Fruit fly (Drosophila melanogaster): ENCODE data around the gene Lcp65Ag3.
"Not testable (repeated sequence)": the region's sequence is repeated elsewhere in the genome, so short reads cannot be mapped to it uniquely, and the experiment has no call there.

Gene Lcp65Ag3

dm6 chr3L:6130944-6131343 lies at the start of gene Lcp65Ag3:
Gene Lcp65Ag3 (minus strand): TSS chr3L:6130989.
- no peak for TF ChIP-seq Dll (optimal IDR thresholded peaks at IDR 0.05)
- TF ChIP-seq EcR (GFP tag; optimal IDR thresholded peaks at IDR 0.05): no peak
- TF ChIP-seq CG8478 (optimal IDR thresholded peaks at IDR 0.05): no peak
- TF ChIP-seq usp (GFP tag; optimal IDR thresholded peaks at IDR 0.05): no peak
- TF ChIP-seq pan (optimal IDR thresholded peaks at IDR 0.05): no peak
- TF ChIP-seq psq (optimal IDR thresholded peaks at IDR 0.05): no peak

dm6 chr3L:6173826-6174255 lies 43.1 kb upstream of the Lcp65Ag3 start, which contains the start of the genes fmt and CG7376:
Gene fmt (minus strand): TSS chr3L:6173880.
Gene CG7376 (plus strand): TSS chr3L:6174248.
- TF ChIP-seq EcR (GFP tag; optimal IDR thresholded peaks at IDR 0.05) (no peak), pan (optimal IDR thresholded peaks at IDR 0.05) (no peak), CG8478 (optimal IDR thresholded peaks at IDR 0.05) (no peak), usp (GFP tag; optimal IDR thresholded peaks at IDR 0.05) (no peak), psq (optimal IDR thresholded peaks at IDR 0.05) (no peak), Dll (optimal IDR thresholded peaks at IDR 0.05) (no peak)

- no peak for TF ChIP-seq pan (optimal IDR thresholded peaks at IDR 0.05)
- no peak for TF ChIP-seq CG8478 (optimal IDR thresholded peaks at IDR 0.05)
- no peak for TF ChIP-seq Dll (optimal IDR thresholded peaks at IDR 0.05)
Measured at dm6 chr3L:6162483-6163128, 31.8 kb upstream of the Lcp65Ag3 start, which contains the start of gene Prdm13. Gene Prdm13 (plus strand): TSS chr3L:6163127.

dm6 chr3L:6161997-6162396 lies 31.2 kb upstream of the Lcp65Ag3 start:
- TF ChIP-seq psq (optimal IDR thresholded peaks at IDR 0.05) (no peak), EcR (GFP tag; optimal IDR thresholded peaks at IDR 0.05) (no peak), Dll (optimal IDR thresholded peaks at IDR 0.05) (no peak), CG8478 (optimal IDR thresholded peaks at IDR 0.05) (no peak), usp (GFP tag; optimal IDR thresholded peaks at IDR 0.05) (no peak), pan (optimal IDR thresholded peaks at IDR 0.05) (no peak)

- TF ChIP-seq EcR (GFP tag; optimal IDR thresholded peaks at IDR 0.05) (no peak), CG8478 (optimal IDR thresholded peaks at IDR 0.05) (no peak), psq (optimal IDR thresholded peaks at IDR 0.05) (no peak), Dll (optimal IDR thresholded peaks at IDR 0.05) (no peak), pan (optimal IDR thresholded peaks at IDR 0.05) (no peak), usp (GFP tag; optimal IDR thresholded peaks at IDR 0.05) (no peak)
Measured at dm6 chr3L:6160514-6160913, 29.7 kb upstream of the Lcp65Ag3 start, which contains the start of gene Cpr65Az. Gene Cpr65Az (plus strand): TSS chr3L:6160814.

- no peak for TF ChIP-seq Dll (optimal IDR thresholded peaks at IDR 0.05)
- no peak for TF ChIP-seq usp (GFP tag; optimal IDR thresholded peaks at IDR 0.05)
- no peak for TF ChIP-seq psq (optimal IDR thresholded peaks at IDR 0.05)
Measured at dm6 chr3L:6159863-6160262, 29.1 kb upstream of the Lcp65Ag3 start.

dm6 chr3L:6158530-6158929 lies 27.7 kb upstream of the Lcp65Ag3 start, which contains the start of gene Cpr65Ay:
Gene Cpr65Ay (minus strand): TSS chr3L:6158630.
- TF ChIP-seq Dll (optimal IDR thresholded peaks at IDR 0.05): no peak
- no peak for TF ChIP-seq psq (optimal IDR thresholded peaks at IDR 0.05)
- TF ChIP-seq usp (GFP tag; optimal IDR thresholded peaks at IDR 0.05): no peak
- no peak for TF ChIP-seq EcR (GFP tag; optimal IDR thresholded peaks at IDR 0.05)

- TF ChIP-seq EcR (GFP tag; optimal IDR thresholded peaks at IDR 0.05): no peak
- TF ChIP-seq usp (GFP tag; optimal IDR thresholded peaks at IDR 0.05): no peak
- no peak for TF ChIP-seq CG8478 (optimal IDR thresholded peaks at IDR 0.05)
Measured at dm6 chr3L:6157327-6158032, 26.7 kb upstream of the Lcp65Ag3 start, which contains the start of gene CG13297. Gene CG13297 (minus strand): TSS chr3L:6157377.

dm6 chr3L:6154951-6155394 lies 24.2 kb upstream of the Lcp65Ag3 start:
- TF ChIP-seq EcR (GFP tag; optimal IDR thresholded peaks at IDR 0.05): no peak
- no peak for TF ChIP-seq psq (optimal IDR thresholded peaks at IDR 0.05)
- no peak for TF ChIP-seq usp (GFP tag; optimal IDR thresholded peaks at IDR 0.05)
- no peak for TF ChIP-seq CG8478 (optimal IDR thresholded peaks at IDR 0.05)
- TF ChIP-seq pan (optimal IDR thresholded peaks at IDR 0.05): no peak
- no peak for TF ChIP-seq Dll (optimal IDR thresholded peaks at IDR 0.05)

dm6 chr3L:6152531-6152930 lies 21.7 kb upstream of the Lcp65Ag3 start, which contains the start of gene Acp65Aa:
Gene Acp65Aa (minus strand): TSS chr3L:6152745.
- TF ChIP-seq CG8478 (optimal IDR thresholded peaks at IDR 0.05): no peak
- TF ChIP-seq EcR (GFP tag; optimal IDR thresholded peaks at IDR 0.05): no peak
- TF ChIP-seq usp (GFP tag; optimal IDR thresholded peaks at IDR 0.05): no peak
- no peak for TF ChIP-seq Dll (optimal IDR thresholded peaks at IDR 0.05)
- no peak for TF ChIP-seq psq (optimal IDR thresholded peaks at IDR 0.05)
- TF ChIP-seq pan (optimal IDR thresholded peaks at IDR 0.05): no peak

- TF ChIP-seq pan (optimal IDR thresholded peaks at IDR 0.05); psq (optimal IDR thresholded peaks at IDR 0.05); usp (GFP tag; optimal IDR thresholded peaks at IDR 0.05): not testable (repeated sequence)
Measured at dm6 chr3L:6150757-6151354, 20.1 kb upstream of the Lcp65Ag3 start, which contains the start of the genes Cpr65Ax2 and Lcp65Aa. Gene Cpr65Ax2 (minus strand): TSS chr3L:6150857. Gene Lcp65Aa (plus strand): TSS chr3L:6151304.

dm6 chr3L:6149248-6149647 lies 18.5 kb upstream of the Lcp65Ag3 start, which contains the start of gene Lcp65Ab1:
Gene Lcp65Ab1 (plus strand): TSS chr3L:6149548.
- TF ChIP-seq CG8478, psq, Dll (optimal IDR thresholded peaks at IDR 0.05): not testable (repeated sequence)

Measured in whole organism.